Worm (Caenorhabditis elegans) whole organism, mixed stage, embryonic: ENCODE results near the gene R08C7.11.

ENCODE experiments used
- ces-1 ChIP-seq: fragments of 150-350 bp; optimal IDR thresholded peaks from 2 replicates; lab custom pipeline; 2014; ENCODE audit warnings: missing biosample characterization, missing genetic modification reagents, missing genetic modification characterization
- mab-5 ChIP-seq: fragments of 150-350 bp; optimal IDR thresholded peaks from 2 replicates; lab custom pipeline; 2014; ENCODE audit warnings: missing biosample characterization, missing genetic modification characterization
- nhr-28 ChIP-seq: fragments of 150-350 bp; optimal IDR thresholded peaks from 2 replicates; lab custom pipeline; 2014; ENCODE audit warnings: missing biosample characterization, missing genetic modification characterization
- snpc-4 ChIP-seq: fragments of 150-350 bp; optimal IDR thresholded peaks from 2 replicates; lab custom pipeline; 2014; ENCODE audit warnings: missing biosample characterization, missing genetic modification characterization
- unc-120 ChIP-seq: sonication (generic microtip); optimal IDR thresholded peaks from 2 replicates; lab custom pipeline; 2017; ENCODE audit warnings: missing genetic modification characterization, missing compliant biosample characterization; ENCODE audit not compliant: poor library complexity, severe bottlenecking
- unc-62 ChIP-seq: fragments of 150-350 bp; optimal IDR thresholded peaks from 2 replicates; lab custom pipeline; 2014; ENCODE audit warnings: missing biosample characterization, missing genetic modification reagents, missing genetic modification characterization

ce11 chrIV:4423026-4423425, 31.7 kb downstream of the R08C7.11 start:
- TF ChIP-seq snpc-4 (tag; lab: Kevin White, UChicago) = no peak
- no peak for TF ChIP-seq nhr-28 (tag; lab: Kevin White, UChicago)
- TF ChIP-seq unc-62 (GFP tag; lab: Kevin White, UChicago) = no peak
- TF ChIP-seq mab-5 (tag; lab: Kevin White, UChicago) = no peak
- TF ChIP-seq unc-120 (tag; lab: Kevin White, UChicago) = no peak
- no peak for TF ChIP-seq ces-1
